Fruit fly (Drosophila melanogaster): ENCODE results near the gene skd.

Gene skd

DNA sequence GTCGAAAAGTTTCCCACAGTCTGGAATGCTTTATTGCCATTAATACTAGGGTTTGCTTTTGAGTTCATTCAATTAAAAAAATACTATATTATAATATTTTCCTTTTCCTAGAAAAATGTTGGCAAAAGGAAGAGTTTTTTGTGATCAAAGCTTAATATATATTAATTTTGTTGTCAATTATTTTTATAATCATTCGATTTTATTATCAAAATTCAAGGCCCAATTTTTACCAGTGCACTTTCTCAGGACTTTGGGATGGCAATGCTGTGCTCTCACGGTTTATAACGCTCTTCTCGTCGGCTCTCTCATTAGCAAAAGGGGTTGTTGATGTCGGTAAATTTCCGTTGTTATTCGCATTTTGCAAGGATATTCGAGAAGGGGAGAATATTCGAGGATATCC is 19.8 kb upstream of the skd start (continued):
- TF ChIP-seq CHES-1-like (GFP tag; optimal IDR thresholded peaks at IDR 0.05) (no peak), Dip3 (GFP tag; optimal IDR thresholded peaks at IDR 0.05) (no peak), B-H1 (GFP tag; IDR thresholded peaks at IDR 0.05) (peak; percentile 21; the same call in 1 of the 3 replicates), da (GFP tag; optimal IDR thresholded peaks at IDR 0.05) (no peak), CG8089 (GFP tag; optimal IDR thresholded peaks at IDR 0.05) (no peak), ac (GFP tag; optimal IDR thresholded peaks at IDR 0.05) (no peak), Hey (tag; optimal IDR thresholded peaks at IDR 0.05) (no peak), CG33557 (GFP tag; optimal IDR thresholded peaks at IDR 0.05) (peak; percentile 26), ham (GFP tag; IDR thresholded peaks at IDR 0.05) (no peak), chm (GFP tag; IDR thresholded peaks at IDR 0.05) (peak; percentile 65), CG6654 (GFP tag; optimal IDR thresholded peaks at IDR 0.05) (no peak), CG5245 (GFP tag; optimal IDR thresholded peaks at IDR 0.05) (peak; percentile 24), bab2 (GFP tag; optimal IDR thresholded peaks at IDR 0.05) (no peak), CG32772 (GFP tag; IDR thresholded peaks at IDR 0.05) (no peak), CG11504 (tag; optimal IDR thresholded peaks at IDR 0.05) (peak; percentile 56), dmrt99B (tag; optimal IDR thresholded peaks at IDR 0.05) (peak; percentile 32), Oaz (GFP tag; IDR thresholded peaks at IDR 0.05) (no peak), zfh1 (GFP tag; IDR thresholded peaks at IDR 0.05) (no peak), sim (GFP tag; IDR thresholded peaks at IDR 0.05) (no peak), cad (GFP tag; optimal IDR thresholded peaks at IDR 0.05) (no peak), CG7357 (GFP tag; IDR thresholded peaks at IDR 0.05) (no peak), crc (GFP tag; optimal IDR thresholded peaks at IDR 0.05) (no peak), bsh (GFP tag; optimal IDR thresholded peaks at IDR 0.05) (peak in 1 of 2 experiments; percentile 73), CG12104 (GFP tag; optimal IDR thresholded peaks at IDR 0.05) (no peak), CG9437 (GFP tag; optimal IDR thresholded peaks at IDR 0.05) (peak; percentile 12), CG4854 (GFP tag; optimal IDR thresholded peaks at IDR 0.05) (no peak), Xbp1 (GFP tag; optimal IDR thresholded peaks at IDR 0.05) (peak; percentile 39), wek (GFP tag; optimal IDR thresholded peaks at IDR 0.05) (no peak), slbo (GFP tag; IDR thresholded peaks at IDR 0.05) (no peak), CG3281 (GFP tag; optimal IDR thresholded peaks at IDR 0.05) (peak; percentile 29), Mrtf (GFP tag; IDR thresholded peaks at IDR 0.05) (no peak), CG11398 (GFP tag; optimal IDR thresholded peaks at IDR 0.05) (no peak), HmgZ (tag; optimal IDR thresholded peaks at IDR 0.05) (no peak), CG18476 (GFP tag; optimal IDR thresholded peaks at IDR 0.05) (peak; percentile 42), CkIIα-i1 (GFP tag; IDR thresholded peaks at IDR 0.05) (no peak), gt (GFP tag; IDR thresholded peaks at IDR 0.05) (no peak), CG7271 (tag; optimal IDR thresholded peaks at IDR 0.05) (no peak), CG7963 (GFP tag; IDR thresholded peaks at IDR 0.05; ENCODE audit: partially characterized antibody) (no peak), nerfin-1 (tag; optimal IDR thresholded peaks at IDR 0.05) (no peak), CG12391 (tag; optimal IDR thresholded peaks at IDR 0.05) (peak; percentile 74), HLH4C (GFP tag; IDR thresholded peaks at IDR 0.05; ENCODE audit: partially characterized antibody) (no peak), lola (GFP tag; optimal IDR thresholded peaks at IDR 0.05) (peak in 1 of 3 experiments; percentile 65), CG4707 (GFP tag; optimal IDR thresholded peaks at IDR 0.05) (peak; percentile 2), caup (GFP tag; optimal IDR thresholded peaks at IDR 0.05; ENCODE audit: severe bottlenecking) (no peak), CG16779 (GFP tag; IDR thresholded peaks at IDR 0.05) (no peak), CG12942 (GFP tag; optimal IDR thresholded peaks at IDR 0.05) (no peak), gcm2 (GFP tag; optimal IDR thresholded peaks at IDR 0.05) (no peak), Nf-YB (GFP tag; optimal IDR thresholded peaks at IDR 0.05) (no peak), Max (GFP tag; optimal IDR thresholded peaks at IDR 0.05) (no peak), dysf (GFP tag; IDR thresholded peaks at IDR 0.05) (no peak), E2f1 (GFP tag; IDR thresholded peaks at IDR 0.05) (no peak), sisA (GFP tag; IDR thresholded peaks at IDR 0.05) (no peak)
